Worm (Caenorhabditis elegans): Measurements from ENCODE around the gene ZK813.6.

ce11 chrX:3380167-3380566 is 44.4 kb upstream of the ZK813.6 start, which contains the start of gene ZK563.7:
- TF ChIP-seq ceh-82 (tag; optimal IDR thresholded peaks at IDR 0.05) (no peak), madf-9 (GFP tag; conservative IDR thresholded peaks at IDR 0.05) (no peak), ama-1 (optimal IDR thresholded peaks at IDR 0.05) (no peak), Y105C5A.15 (GFP tag; IDR thresholded peaks at IDR 0.05) (no peak), attf-4 (tag; optimal IDR thresholded peaks at IDR 0.05) (no peak), ZK546.5 (tag; optimal IDR thresholded peaks at IDR 0.05) (no peak), nhr-28 (tag; optimal IDR thresholded peaks at IDR 0.05) (no peak), fos-1 (tag; optimal IDR thresholded peaks at IDR 0.05) (no peak), aha-1 (tag) (no peak), lir-3 (tag; optimal IDR thresholded peaks at IDR 0.05) (no peak), R02D3.7 (tag; optimal IDR thresholded peaks at IDR 0.05) (no peak), dmd-9 (GFP tag; IDR thresholded peaks at IDR 0.05) (no peak), zfp-2 (tag; optimal IDR thresholded peaks at IDR 0.05) (no peak), lin-1 (GFP tag; IDR thresholded peaks at IDR 0.05) (no peak)
